Worm (Caenorhabditis elegans) whole organism, mixed stage, embryonic: ENCODE data around the gene str-143.

Experiments
- M03D4.4 ChIP-seq: sonication (generic microtip); optimal IDR thresholded peaks from 2 replicates; lab custom pipeline; 2017; ENCODE audit warnings: mild to moderate bottlenecking, missing genetic modification characterization, missing compliant biosample characterization
- bed-3 ChIP-seq: fragments of 200-800 bp; sonication (Bioruptor generic); optimal IDR thresholded peaks from 3 replicates; lab custom pipeline; 2018; ENCODE audit warnings: mild to moderate bottlenecking, missing genetic modification characterization, moderate library complexity, missing compliant biosample characterization
- blmp-1 ChIP-seq: fragments of 150-350 bp; optimal IDR thresholded peaks from 2 replicates; lab custom pipeline; 2014; ENCODE audit warnings: missing biosample characterization, missing genetic modification characterization
- ceh-39 ChIP-seq: fragments of 150-350 bp; optimal IDR thresholded peaks from 2 replicates; lab custom pipeline; 2014; ENCODE audit warnings: missing biosample characterization, missing genetic modification characterization
- ceh-43 ChIP-seq: fragments of 200-800 bp; sonication (Bioruptor generic); optimal IDR thresholded peaks from 2 replicates; lab custom pipeline; 2018; ENCODE audit warnings: mild to moderate bottlenecking, missing genetic modification characterization, moderate library complexity, missing compliant biosample characterization
- ceh-83 ChIP-seq: fragments of 200-800 bp; sonication (Bioruptor generic); optimal IDR thresholded peaks from 2 replicates; lab custom pipeline; 2018; ENCODE audit warnings: mild to moderate bottlenecking, missing genetic modification characterization, missing compliant biosample characterization
- ces-1 ChIP-seq: fragments of 150-350 bp; optimal IDR thresholded peaks from 2 replicates; lab custom pipeline; 2014; ENCODE audit warnings: missing biosample characterization, missing genetic modification reagents, missing genetic modification characterization
- cnd-1 ChIP-seq: fragments of 200-800 bp; sonication (Bioruptor generic); optimal IDR thresholded peaks from 2 replicates; lab custom pipeline; 2018; ENCODE audit warnings: mild to moderate bottlenecking, missing genetic modification characterization, missing compliant biosample characterization
- drap-1 ChIP-seq: fragments of 200-800 bp; sonication (Bioruptor generic); optimal IDR thresholded peaks from 3 replicates; lab custom pipeline; 2018; ENCODE audit warnings: mild to moderate bottlenecking, missing genetic modification characterization, missing compliant biosample characterization
- elt-3 ChIP-seq: fragments of 150-350 bp; optimal IDR thresholded peaks from 2 replicates; lab custom pipeline; 2014; ENCODE audit warnings: missing biosample characterization, missing genetic modification characterization
- flh-1 ChIP-seq: fragments of 200-800 bp; sonication (Bioruptor generic); optimal IDR thresholded peaks from 2 replicates; lab custom pipeline; 2018; ENCODE audit warnings: mild to moderate bottlenecking, missing genetic modification characterization, moderate library complexity, missing compliant biosample characterization
- ham-2 ChIP-seq: fragments of 200-800 bp; sonication (Bioruptor generic); optimal IDR thresholded peaks from 2 replicates; lab custom pipeline; 2018; ENCODE audit warnings: mild to moderate bottlenecking, missing genetic modification characterization, missing compliant biosample characterization
- hlh-1 ChIP-seq: fragments of 150-350 bp; optimal IDR thresholded peaks from 2 replicates; lab custom pipeline; 2014; ENCODE audit warnings: missing biosample characterization, missing genetic modification reagents, missing genetic modification characterization
- lin-32 ChIP-seq: fragments of 200-800 bp; sonication (Bioruptor generic); optimal IDR thresholded peaks from 2 replicates; lab custom pipeline; 2018; ENCODE audit warnings: mild to moderate bottlenecking, missing genetic modification characterization, missing compliant biosample characterization
- lsy-2 ChIP-seq: fragments of 150-350 bp; optimal IDR thresholded peaks from 2 replicates; lab custom pipeline; 2014; ENCODE audit warnings: missing biosample characterization, missing genetic modification characterization
- mab-5 ChIP-seq: fragments of 150-350 bp; optimal IDR thresholded peaks from 2 replicates; lab custom pipeline; 2014; ENCODE audit warnings: missing biosample characterization, missing genetic modification characterization
- mep-1 ChIP-seq: fragments of 150-350 bp; optimal IDR thresholded peaks from 2 replicates; lab custom pipeline; 2017; ENCODE audit warnings: missing biosample characterization, missing genetic modification reagents, missing genetic modification characterization, inconsistent platforms
- mls-2 ChIP-seq: sonication (generic microtip); optimal IDR thresholded peaks from 2 replicates; lab custom pipeline; 2016; ENCODE audit warnings: mild to moderate bottlenecking, missing genetic modification characterization, moderate library complexity, missing compliant biosample characterization
- nhr-12 ChIP-seq: fragments of 150-350 bp; optimal IDR thresholded peaks from 2 replicates; lab custom pipeline; 2014; ENCODE audit warnings: missing biosample characterization, missing genetic modification characterization
- nhr-237 ChIP-seq: fragments of 150-350 bp; optimal IDR thresholded peaks from 2 replicates; lab custom pipeline; 2014; ENCODE audit warnings: missing biosample characterization, missing genetic modification characterization
- nhr-28 ChIP-seq: fragments of 150-350 bp; optimal IDR thresholded peaks from 2 replicates; lab custom pipeline; 2014; ENCODE audit warnings: missing biosample characterization, missing genetic modification characterization
- sem-2 ChIP-seq: fragments of 200-800 bp; sonication (Bioruptor generic); optimal IDR thresholded peaks from 2 replicates; lab custom pipeline; 2018; ENCODE audit warnings: mild to moderate bottlenecking, missing genetic modification characterization, missing compliant biosample characterization
- sptf-1 ChIP-seq: sonication (generic microtip); optimal IDR thresholded peaks from 2 replicates; lab custom pipeline; 2017; ENCODE audit warnings: mild to moderate bottlenecking, missing genetic modification characterization, moderate library complexity, missing compliant biosample characterization
- tbx-8 ChIP-seq: fragments of 200-800 bp; sonication (Bioruptor generic); optimal IDR thresholded peaks from 2 replicates; lab custom pipeline; 2018; ENCODE audit warnings: mild to moderate bottlenecking, missing genetic modification characterization, moderate library complexity, missing compliant biosample characterization
- unc-120 ChIP-seq: sonication (generic microtip); optimal IDR thresholded peaks from 2 replicates; lab custom pipeline; 2017; ENCODE audit warnings: missing genetic modification characterization, missing compliant biosample characterization; ENCODE audit not compliant: poor library complexity, severe bottlenecking
- unc-39 ChIP-seq: fragments of 150-350 bp; optimal IDR thresholded peaks from 2 replicates; lab custom pipeline; 2014; ENCODE audit warnings: missing biosample characterization, missing genetic modification characterization
- unc-62 ChIP-seq: fragments of 150-350 bp; optimal IDR thresholded peaks from 2 replicates; lab custom pipeline; 2014; ENCODE audit warnings: missing biosample characterization, missing genetic modification reagents, missing genetic modification characterization
- zip-8 ChIP-seq: fragments of 150-350 bp; optimal IDR thresholded peaks from 2 replicates; lab custom pipeline; 2014; ENCODE audit warnings: missing biosample characterization, missing genetic modification characterization
- ztf-11 ChIP-seq: fragments of 150-350 bp; optimal IDR thresholded peaks from 2 replicates; lab custom pipeline; 2014; ENCODE audit warnings: missing biosample characterization, missing genetic modification characterization

The str-143 gene

ce11 chrV:8039606-8040005, 29.9 kb downstream of the str-143 start:
- TF ChIP-seq mab-5 (tag; lab: Kevin White, UChicago) (no peak), tbx-8 (no peak), lsy-2 (tag; lab: Kevin White, UChicago) (no peak), sptf-1 (no peak), unc-39 (tag; lab: Kevin White, UChicago) (no peak), zip-8 (tag; lab: Kevin White, UChicago) (no peak), blmp-1 (tag; lab: Kevin White, UChicago) (no peak), unc-120 (tag; lab: Kevin White, UChicago) (no peak), ham-2 (no peak), M03D4.4 (tag; lab: Kevin White, UChicago) (no peak), nhr-12 (tag; lab: Kevin White, UChicago) (no peak), ztf-11 (no peak), mls-2 (tag; lab: Kevin White, UChicago) (no peak), mep-1 (no peak), elt-3 (tag; lab: Kevin White, UChicago) (no peak), drap-1 (no peak), ceh-43 (no peak), nhr-28 (tag; lab: Kevin White, UChicago) (no peak), ceh-39 (tag; lab: Kevin White, UChicago) (no peak)

- no peak for TF ChIP-seq sem-2
- no peak for TF ChIP-seq unc-120 (tag; lab: Kevin White, UChicago)
- peak; percentile 14 for TF ChIP-seq sptf-1
- TF ChIP-seq cnd-1 (tag; lab: Kevin White, UChicago) = no peak
- TF ChIP-seq zip-8 (tag; lab: Kevin White, UChicago) = no peak
- no peak for TF ChIP-seq blmp-1 (tag; lab: Kevin White, UChicago)
Observed at ce11 chrV:8039085-8039525, 30.4 kb downstream of the str-143 start.

- no peak for TF ChIP-seq flh-1 (GFP tag; lab: Kevin White, UChicago)
- no peak for TF ChIP-seq elt-3 (tag; lab: Kevin White, UChicago)
- no peak for TF ChIP-seq tbx-8
- no peak for TF ChIP-seq unc-62 (GFP tag; lab: Kevin White, UChicago)
- TF ChIP-seq ceh-43 = no peak
- TF ChIP-seq cnd-1 (tag; lab: Kevin White, UChicago) = no peak
- TF ChIP-seq mls-2 (tag; lab: Kevin White, UChicago) = no peak
- no peak for TF ChIP-seq bed-3
- no peak for TF ChIP-seq drap-1
- no peak for TF ChIP-seq M03D4.4 (tag; lab: Kevin White, UChicago)
- TF ChIP-seq hlh-1 = no peak
Observed at ce11 chrV:8035947-8036346, 33.6 kb downstream of the str-143 start, which contains the start of gene ZC513.14. Gene ZC513.14, minus strand, starts transcription at chrV:8036047.

- TF ChIP-seq mab-5 (tag; lab: Kevin White, UChicago) (no peak), hlh-1 (no peak), M03D4.4 (tag; lab: Kevin White, UChicago) (no peak), mls-2 (tag; lab: Kevin White, UChicago) (no peak), flh-1 (GFP tag; lab: Kevin White, UChicago) (no peak), bed-3 (no peak), tbx-8 (no peak), elt-3 (tag; lab: Kevin White, UChicago) (no peak), mep-1 (no peak), nhr-237 (tag; lab: Kevin White, UChicago) (no peak), cnd-1 (tag; lab: Kevin White, UChicago) (no peak), ztf-11 (no peak), lsy-2 (tag; lab: Kevin White, UChicago) (no peak), ceh-83 (GFP tag; lab: Kevin White, UChicago) (no peak), lin-32 (no peak), unc-62 (GFP tag; lab: Kevin White, UChicago) (no peak), sem-2 (no peak), sptf-1 (no peak)
Observed at ce11 chrV:8034811-8035210, 34.7 kb downstream of the str-143 start, which contains the start of gene algn-12. Gene algn-12, plus strand, starts transcription at chrV:8035111.

- TF ChIP-seq nhr-237 (tag; lab: Kevin White, UChicago) (no peak), ces-1 (GFP tag; lab: Kevin White, UChicago) (peak; percentile 49), lsy-2 (tag; lab: Kevin White, UChicago) (peak; percentile 47), unc-62 (GFP tag; lab: Kevin White, UChicago) (no peak), ceh-43 (no peak), mep-1 (peak; percentile 54)
- TF ChIP-seq, all 35 proteins: peak for 3
Observed at ce11 chrV:8031121-8031520, 38.4 kb downstream of the str-143 start, which contains the start of gene vars-1. Gene vars-1, plus strand, starts transcription at chrV:8031411.
